Fruit fly (Drosophila melanogaster) whole organism, embryonic: ENCODE measurements around the gene Mgstl.
A peak's percentile ranks its signal among the peaks of the same experiment; 100 is the strongest.

Source experiments
- B-H2 ChIP-seq: fragments of 200-800 bp; sonication (Bioruptor generic); optimal IDR thresholded peaks from 2 replicates; lab custom pipeline; 2018; ENCODE audit warnings: missing biosample characterization, mild to moderate bottlenecking, missing genetic modification characterization
- CG11456 ChIP-seq: fragments of 200-800 bp; sonication (Bioruptor generic); IDR thresholded peaks from 3 replicates; pipeline ENCODE4 v1.3.6; 2022; ENCODE audit warnings: missing biosample characterization, missing genetic modification characterization
- CG12236 ChIP-seq: fragments of 200-800 bp; sonication (Bioruptor generic); optimal IDR thresholded peaks from 2 replicates; lab custom pipeline; 2016; ENCODE audit warnings: missing biosample characterization, missing genetic modification characterization
- CG13424 ChIP-seq: fragments of 200-800 bp; sonication (Bioruptor generic); optimal IDR thresholded peaks from 2 replicates; lab custom pipeline; 2019; ENCODE audit warnings: missing biosample characterization, mild to moderate bottlenecking, missing genetic modification characterization, moderate library complexity
- CG15479 ChIP-seq: fragments of 200-800 bp; sonication (Bioruptor generic); optimal IDR thresholded peaks from 3 replicates; lab custom pipeline; 2019; ENCODE audit warnings: missing biosample characterization, mild to moderate bottlenecking, missing genetic modification characterization, moderate library complexity
- CG16779 ChIP-seq: fragments of 200-800 bp; sonication (Bioruptor generic); IDR thresholded peaks from 2 replicates; pipeline ENCODE4 v1.3.6; 2022; ENCODE audit warnings: missing biosample characterization, missing genetic modification characterization
- CG17359 ChIP-seq: fragments of 200-800 bp; sonication (Bioruptor generic); optimal IDR thresholded peaks from 3 replicates; lab custom pipeline; 2018; ENCODE audit warnings: missing biosample characterization, mild to moderate bottlenecking, missing genetic modification characterization, moderate library complexity
- CG1792 ChIP-seq: fragments of 200-800 bp; sonication (Bioruptor generic); optimal IDR thresholded peaks from 2 replicates; lab custom pipeline; 2016; ENCODE audit warnings: missing biosample characterization, missing genetic modification characterization
- CG1832 ChIP-seq: fragments of 200-800 bp; sonication (Bioruptor generic); optimal IDR thresholded peaks from 2 replicates; lab custom pipeline; 2017; ENCODE audit warnings: missing biosample characterization, mild to moderate bottlenecking, missing genetic modification characterization, inconsistent platforms
- CG18476 ChIP-seq: fragments of 200-800 bp; sonication (Bioruptor generic); optimal IDR thresholded peaks from 2 replicates; lab custom pipeline; 2016; ENCODE audit warnings: missing biosample characterization, mild to moderate bottlenecking, missing genetic modification characterization
- CG2116 ChIP-seq: fragments of 200-800 bp; sonication (Bioruptor generic); optimal IDR thresholded peaks from 3 replicates; lab custom pipeline; 2018; ENCODE audit warnings: missing biosample characterization, mild to moderate bottlenecking, missing genetic modification characterization
- CG30431 ChIP-seq: fragments of 200-800 bp; sonication (Bioruptor generic); optimal IDR thresholded peaks from 2 replicates; lab custom pipeline; 2017; ENCODE audit warnings: missing biosample characterization, missing genetic modification characterization
- CG31224 ChIP-seq: fragments of 200-800 bp; sonication (Bioruptor generic); IDR thresholded peaks from 2 replicates; pipeline ENCODE4 v1.3.6; 2022; ENCODE audit warnings: missing biosample characterization, missing genetic modification characterization
- CG31441 ChIP-seq: fragments of 200-800 bp; sonication (Bioruptor generic); IDR thresholded peaks from 2 replicates; pipeline ENCODE4 v1.3.6; 2022; ENCODE audit warnings: missing biosample characterization, missing genetic modification characterization
- CG33213 ChIP-seq: fragments of 200-800 bp; sonication (Bioruptor generic); optimal IDR thresholded peaks from 3 replicates; lab custom pipeline; 2016; ENCODE audit warnings: missing biosample characterization, missing genetic modification characterization
- CG33557 ChIP-seq: fragments of 200-800 bp; sonication (Bioruptor generic); optimal IDR thresholded peaks from 2 replicates; lab custom pipeline; 2019; ENCODE audit warnings: missing biosample characterization, mild to moderate bottlenecking, missing genetic modification characterization, moderate library complexity
- CG3838 ChIP-seq: fragments of 200-800 bp; sonication (Bioruptor generic); optimal IDR thresholded peaks from 3 replicates; lab custom pipeline; 2016; ENCODE audit warnings: missing biosample characterization, missing genetic modification characterization
- CG4282 ChIP-seq: fragments of 200-800 bp; sonication (Bioruptor generic); optimal IDR thresholded peaks from 2 replicates; lab custom pipeline; 2016; ENCODE audit warnings: missing biosample characterization, missing genetic modification characterization
- CG7786 ChIP-seq: fragments of 200-800 bp; sonication (Bioruptor generic); optimal IDR thresholded peaks from 2 replicates; lab custom pipeline; 2016; ENCODE audit warnings: missing biosample characterization, missing genetic modification characterization
- CG8290 ChIP-seq, 3 experiments: fragments of 200-800 bp; sonication (Bioruptor generic); optimal IDR thresholded peaks; 2 replicates each; lab custom pipeline; 2016 to 2019; ENCODE audit warnings: missing biosample characterization in 3 of 3, missing genetic modification characterization in 3 of 3, mild to moderate bottlenecking in 2 of 3, moderate library complexity in 1 of 3
- CG9437 ChIP-seq: fragments of 200-800 bp; sonication (Bioruptor generic); optimal IDR thresholded peaks from 2 replicates; lab custom pipeline; 2018; ENCODE audit warnings: missing biosample characterization, mild to moderate bottlenecking, missing genetic modification characterization
- CHES-1-like ChIP-seq: fragments of 200-800 bp; sonication (Bioruptor generic); optimal IDR thresholded peaks from 2 replicates; lab custom pipeline; 2016; ENCODE audit warnings: missing biosample characterization, missing genetic modification characterization
- Chrac-16 ChIP-seq: fragments of 200-800 bp; sonication (Bioruptor generic); optimal IDR thresholded peaks from 3 replicates; lab custom pipeline; 2016; ENCODE audit warnings: missing biosample characterization, missing genetic modification characterization
- Ets65A ChIP-seq: fragments of 200-800 bp; sonication (Bioruptor generic); peaks from one replicate; lab custom pipeline; 2016; ENCODE audit warnings: missing biosample characterization, missing genetic modification characterization
- HLHmδ ChIP-seq: fragments of 200-800 bp; sonication (Bioruptor generic); optimal IDR thresholded peaks from 2 replicates; lab custom pipeline; 2018; ENCODE audit warnings: missing biosample characterization, mild to moderate bottlenecking, missing genetic modification characterization, moderate library complexity
- Hey ChIP-seq: fragments of 200-800 bp; sonication (Bioruptor generic); optimal IDR thresholded peaks from 3 replicates; lab custom pipeline; 2018; ENCODE audit warnings: missing biosample characterization, mild to moderate bottlenecking, missing genetic modification characterization
- Jarid2 ChIP-seq: fragments of 200-800 bp; sonication (Bioruptor generic); optimal IDR thresholded peaks from 3 replicates; lab custom pipeline; 2017; ENCODE audit warnings: mild to moderate bottlenecking, missing biosample characterization, missing genetic modification reagents, missing genetic modification characterization
- Lpt ChIP-seq: fragments of >200 bp; optimal IDR thresholded peaks from 2 replicates; lab custom pipeline; 2018; ENCODE audit warnings: missing biosample characterization, missing genetic modification characterization
- Mad ChIP-seq: fragments of 200-800 bp; sonication (Bioruptor generic); optimal IDR thresholded peaks from 2 replicates; lab custom pipeline; 2016; ENCODE audit warnings: missing biosample characterization, missing genetic modification characterization
- Nf-YC ChIP-seq: fragments of 200-800 bp; optimal IDR thresholded peaks from 3 replicates; lab custom pipeline; 2019; ENCODE audit warnings: missing biosample characterization, mild to moderate bottlenecking, missing genetic modification characterization, moderate library complexity
- Rfx ChIP-seq: fragments of 200-800 bp; sonication (Bioruptor generic); IDR thresholded peaks from 2 replicates; pipeline ENCODE4 v1.3.6; 2022; ENCODE audit warnings: missing biosample characterization, missing genetic modification characterization
- Xbp1 ChIP-seq: fragments of 200-800 bp; sonication (Bioruptor generic); optimal IDR thresholded peaks from 3 replicates; lab custom pipeline; 2016; ENCODE audit warnings: missing biosample characterization, mild to moderate bottlenecking, missing genetic modification characterization
- YL-1 ChIP-seq: fragments of 200-800 bp; sonication (Bioruptor generic); optimal IDR thresholded peaks from 3 replicates; lab custom pipeline; 2017; ENCODE audit warnings: missing biosample characterization, mild to moderate bottlenecking, missing genetic modification characterization
- aop ChIP-seq: fragments of 200-800 bp; sonication (Bioruptor generic); IDR thresholded peaks from 2 replicates; pipeline ENCODE4 v1.3.6; 2022; ENCODE audit warnings: missing biosample characterization, missing genetic modification characterization
- az2 ChIP-seq: fragments of 200-800 bp; sonication (Bioruptor generic); optimal IDR thresholded peaks from 3 replicates; lab custom pipeline; 2016; ENCODE audit warnings: missing biosample characterization, missing genetic modification characterization
- bab2 ChIP-seq: fragments of 200-800 bp; sonication (Bioruptor generic); optimal IDR thresholded peaks from 2 replicates; lab custom pipeline; 2016; ENCODE audit warnings: missing biosample characterization, missing genetic modification characterization
- ewg ChIP-seq: fragments of 200-800 bp; sonication (Bioruptor generic); optimal IDR thresholded peaks from 3 replicates; lab custom pipeline; 2017; ENCODE audit warnings: mild to moderate bottlenecking, missing biosample characterization, missing genetic modification reagents, missing genetic modification characterization
- fd102C ChIP-seq: fragments of 200-800 bp; sonication (Bioruptor generic); optimal IDR thresholded peaks from 2 replicates; lab custom pipeline; 2018; ENCODE audit warnings: missing biosample characterization, mild to moderate bottlenecking, missing genetic modification characterization, moderate library complexity
- ftz-f1 ChIP-seq: fragments of 200-800 bp; sonication (Bioruptor generic); optimal IDR thresholded peaks from 2 replicates; lab custom pipeline; 2016; ENCODE audit warnings: missing biosample characterization, missing genetic modification characterization
- fu2 ChIP-seq: fragments of 200-800 bp; sonication (Bioruptor generic); optimal IDR thresholded peaks from 2 replicates; lab custom pipeline; 2016; ENCODE audit warnings: missing biosample characterization, missing genetic modification characterization
- gcm2 ChIP-seq: fragments of 200-800 bp; sonication (Bioruptor generic); optimal IDR thresholded peaks from 2 replicates; lab custom pipeline; 2016; ENCODE audit warnings: missing biosample characterization, missing genetic modification characterization
- gro ChIP-seq: fragments of 200-800 bp; sonication (Bioruptor generic); optimal IDR thresholded peaks from 2 replicates; lab custom pipeline; 2016; ENCODE audit warnings: missing biosample characterization, missing genetic modification characterization
- hkb ChIP-seq, 2 experiments: fragments of 200-800 bp in 1 of 2; fragments of >200 bp in 1 of 2; sonication (Bioruptor generic) in 1 of 2; IDR thresholded peaks in 1 of 2; optimal IDR thresholded peaks in 1 of 2; 2 replicates each; pipeline versions ENCODE4 v1.3.6 to Lab custom; 2017 to 2022; ENCODE audit warnings: missing biosample characterization in 1 of 2, missing genetic modification characterization in 1 of 2
- kay ChIP-seq: fragments of 200-800 bp; sonication (Bioruptor generic); optimal IDR thresholded peaks from 2 replicates; lab custom pipeline; 2016; ENCODE audit warnings: missing biosample characterization, missing genetic modification characterization
- lab ChIP-seq: fragments of 200-800 bp; sonication (Bioruptor generic); optimal IDR thresholded peaks from 3 replicates; lab custom pipeline; 2017; ENCODE audit warnings: missing biosample characterization, missing genetic modification characterization, mild to moderate bottlenecking, moderate library complexity, missing genetic modification reagents
- odd ChIP-seq: fragments of 200-800 bp; sonication (Bioruptor generic); optimal IDR thresholded peaks from 2 replicates; lab custom pipeline; 2017; ENCODE audit warnings: missing biosample characterization, mild to moderate bottlenecking, missing genetic modification characterization
- run ChIP-seq: fragments of 200-800 bp; sonication (Bioruptor generic); optimal IDR thresholded peaks from 3 replicates; lab custom pipeline; 2018; ENCODE audit warnings: missing biosample characterization, mild to moderate bottlenecking, missing genetic modification characterization
- sisA ChIP-seq: fragments of 200-800 bp; sonication (Bioruptor generic); IDR thresholded peaks from 2 replicates; pipeline ENCODE4 v1.3.6; 2022; ENCODE audit warnings: missing biosample characterization, missing genetic modification characterization
- ssp ChIP-seq: fragments of 200-800 bp; sonication (Bioruptor generic); IDR thresholded peaks from 2 replicates; pipeline ENCODE4 v1.3.6; 2022; ENCODE audit warnings: missing biosample characterization, missing genetic modification characterization
- yki ChIP-seq: fragments of >200 bp; optimal IDR thresholded peaks from 3 replicates; lab custom pipeline; 2018

The Mgstl gene

DNA sequence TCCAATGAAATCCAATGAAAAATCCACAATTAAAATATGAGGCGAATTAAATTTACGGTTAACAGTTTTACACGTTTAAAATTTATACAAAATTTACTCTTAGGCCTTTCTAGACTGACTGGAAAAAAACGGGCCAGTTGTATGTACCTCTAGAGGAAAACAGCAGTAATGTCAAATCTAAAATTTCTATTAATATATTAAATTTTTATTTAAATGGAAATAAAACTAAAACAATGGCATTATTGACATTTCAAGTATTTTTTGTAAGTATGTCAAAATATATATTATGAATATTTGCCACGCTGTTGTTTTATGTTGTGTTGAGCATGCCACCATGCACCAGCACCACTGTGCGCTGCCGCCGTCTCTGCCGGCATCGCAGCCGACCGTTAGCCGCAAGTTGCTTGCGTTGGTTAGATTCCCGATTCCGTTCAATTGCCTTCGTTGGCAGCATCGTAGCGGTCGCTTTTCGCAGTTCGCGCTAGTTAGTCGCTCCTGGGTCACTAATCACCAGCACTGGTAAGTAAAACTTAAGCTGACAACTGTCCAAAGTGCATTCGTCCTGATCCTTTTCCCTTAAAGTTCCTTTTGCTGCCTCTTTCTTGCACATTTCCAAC is 3.0 kb downstream of the Mgstl start, which contains the start of gene Cbs (continued):
- TF ChIP-seq lab (GFP tag; lab: Kevin White, UChicago) (peak; percentile 76), gcm2 (GFP tag; lab: Kevin White, UChicago) (no peak), CG2116 (GFP tag; lab: Kevin White, UChicago) (peak; percentile 1), CG7786 (GFP tag; lab: Kevin White, UChicago) (no peak), CG31224 (0 out of 2 replicates have a peak, but pooled peaks have one; percentile 25), ewg (peak; percentile 49), az2 (GFP tag; lab: Kevin White, UChicago) (peak; percentile 56), hkb (optimal IDR thresholded peaks at IDR 0.05; lab: Kevin White, UChicago) (no peak), hkb (GFP tag; IDR thresholded peaks at IDR 0.05; lab: Robert Waterston, UW) (peak; percentile 66), Ets65A (GFP tag; lab: Kevin White, UChicago) (peak; percentile 29), odd (GFP tag; lab: Kevin White, UChicago) (peak; percentile 63), Jarid2 (no peak), YL-1 (GFP tag; lab: Kevin White, UChicago) (no peak), CG4282 (no peak), CG11456 (GFP tag; lab: Robert Waterston, UW) (peak; percentile 76; the same call in 2 of the 3 replicates), kay (GFP tag; lab: Kevin White, UChicago) (no peak), sisA (GFP tag; lab: Robert Waterston, UW) (peak; percentile 67), CG18476 (GFP tag; lab: Kevin White, UChicago) (peak; percentile 1), CG16779 (GFP tag; lab: Robert Waterston, UW) (no peak), fd102C (no peak), CG12236 (GFP tag; lab: Kevin White, UChicago) (no peak), B-H2 (peak; percentile 51), Nf-YC (tag; lab: Kevin White, UChicago) (peak; percentile 70), run (no peak), Mad (GFP tag; lab: Kevin White, UChicago) (no peak), CG15479 (GFP tag; lab: Kevin White, UChicago) (no peak), CG1792 (no peak), CG13424 (tag; lab: Kevin White, UChicago) (peak; percentile 72), CG30431 (peak; percentile 42), gro (GFP tag; lab: Kevin White, UChicago) (no peak), CG1832 (GFP tag; lab: Kevin White, UChicago) (no peak), yki (lab: Kevin White, UChicago) (no peak), CG9437 (GFP tag; lab: Kevin White, UChicago) (peak; percentile 76), CG8290 (GFP tag; optimal IDR thresholded peaks at IDR 0.05; lab: Kevin White, UChicago) (no peak), CG8290 (tag; optimal IDR thresholded peaks at IDR 0.05; lab: Kevin White, UChicago) (peak in 1 of 2 experiments; percentile 76), CG31441 (peak; percentile 76), Hey (no peak), HLHmδ (GFP tag; lab: Kevin White, UChicago) (no peak), ftz-f1 (GFP tag; lab: Kevin White, UChicago) (no peak), CG3838 (GFP tag; lab: Kevin White, UChicago) (no peak), Rfx (GFP tag; lab: Robert Waterston, UW) (peak; percentile 86), fu2 (GFP tag; lab: Kevin White, UChicago) (no peak), CHES-1-like (GFP tag; lab: Kevin White, UChicago) (no peak), Xbp1 (GFP tag; lab: Kevin White, UChicago) (peak; percentile 69), Lpt (GFP tag; lab: Kevin White, UChicago) (no peak), ssp (GFP tag; lab: Robert Waterston, UW) (peak; percentile 43), CG17359 (tag; lab: Kevin White, UChicago) (peak; percentile 43), bab2 (GFP tag; lab: Kevin White, UChicago) (no peak), aop (GFP tag; lab: Robert Waterston, UW) (no peak), Chrac-16 (GFP tag; lab: Kevin White, UChicago) (peak; percentile 50), CG33557 (GFP tag; lab: Kevin White, UChicago) (peak; percentile 25), CG33213 (no peak)
